Worm (Caenorhabditis elegans) whole organism, late embryonic: ENCODE measurements around the gene F57E7.2.

ENCODE experiments used
- C08G9.2 ChIP-seq: sonication (generic microtip); optimal IDR thresholded peaks from 2 replicates; lab custom pipeline; 2016; ENCODE audit warnings: mild to moderate bottlenecking, missing genetic modification characterization, moderate library complexity, missing compliant biosample characterization
- C38D4.7 ChIP-seq: fragments of 200-800 bp; sonication (Bioruptor generic); optimal IDR thresholded peaks from 2 replicates; lab custom pipeline; 2018; ENCODE audit warnings: mild to moderate bottlenecking, missing genetic modification characterization, moderate library complexity, missing compliant biosample characterization
- F13H6.1 ChIP-seq: sonication (generic microtip); optimal IDR thresholded peaks from 2 replicates; lab custom pipeline; 2016; ENCODE audit warnings: missing genetic modification characterization, missing compliant biosample characterization
- K09A11.1 ChIP-seq: sonication (generic microtip); optimal IDR thresholded peaks from 2 replicates; lab custom pipeline; 2017; ENCODE audit warnings: antibody characterized with exemption, mild to moderate bottlenecking, missing genetic modification characterization, missing compliant biosample characterization; ENCODE audit not compliant: insufficient read depth
- T23F11.4 ChIP-seq: fragments of 200-800 bp; sonication (Bioruptor generic); optimal IDR thresholded peaks from 2 replicates; lab custom pipeline; 2018; ENCODE audit warnings: mild to moderate bottlenecking, missing genetic modification characterization, missing compliant biosample characterization
- Y22D7AL.16 ChIP-seq: sonication (generic microtip); optimal IDR thresholded peaks from 2 replicates; lab custom pipeline; 2016; ENCODE audit warnings: missing genetic modification characterization, missing compliant biosample characterization
- ceh-19 ChIP-seq: fragments of 200-800 bp; sonication (Bioruptor generic); optimal IDR thresholded peaks from 2 replicates; lab custom pipeline; 2018; ENCODE audit warnings: mild to moderate bottlenecking, missing genetic modification characterization, missing compliant biosample characterization
- ceh-22 ChIP-seq: sonication (generic microtip); optimal IDR thresholded peaks from 2 replicates; lab custom pipeline; 2017; ENCODE audit warnings: missing biosample characterization, missing genetic modification characterization
- ceh-24 ChIP-seq: sonication (generic microtip); optimal IDR thresholded peaks from 2 replicates; lab custom pipeline; 2016; ENCODE audit warnings: mild to moderate bottlenecking, missing genetic modification characterization, missing compliant biosample characterization
- ceh-34 ChIP-seq: sonication (generic microtip); optimal IDR thresholded peaks from 2 replicates; lab custom pipeline; 2016; ENCODE audit warnings: mild to moderate bottlenecking, missing genetic modification characterization, missing compliant biosample characterization
- ceh-48 ChIP-seq: sonication (generic microtip); optimal IDR thresholded peaks from 2 replicates; lab custom pipeline; 2016; ENCODE audit warnings: missing genetic modification characterization, inconsistent platforms, missing compliant biosample characterization
- ceh-9 ChIP-seq: sonication (generic microtip); optimal IDR thresholded peaks from 2 replicates; lab custom pipeline; 2016; ENCODE audit warnings: mild to moderate bottlenecking, missing genetic modification characterization, inconsistent platforms, missing compliant biosample characterization
- elt-2 ChIP-seq: sonication (generic microtip); optimal IDR thresholded peaks from 2 replicates; lab custom pipeline; 2016; ENCODE audit warnings: missing genetic modification reagents, missing genetic modification characterization, missing compliant biosample characterization
- elt-4 ChIP-seq: sonication (generic microtip); optimal IDR thresholded peaks from 2 replicates; lab custom pipeline; 2016; ENCODE audit warnings: missing genetic modification characterization, missing compliant biosample characterization
- ets-4 ChIP-seq: sonication (generic microtip); optimal IDR thresholded peaks from 2 replicates; lab custom pipeline; 2016; ENCODE audit warnings: missing genetic modification characterization, missing compliant biosample characterization
- eyg-1 ChIP-seq: sonication (generic microtip); optimal IDR thresholded peaks from 2 replicates; lab custom pipeline; 2016; ENCODE audit warnings: missing genotype, missing genetic modification characterization, missing compliant biosample characterization
- fax-1 ChIP-seq: sonication (generic microtip); optimal IDR thresholded peaks from 2 replicates; lab custom pipeline; 2016; ENCODE audit warnings: missing genotype, missing genetic modification characterization, missing compliant biosample characterization
- fkh-10 ChIP-seq: fragments of 150-350 bp; optimal IDR thresholded peaks from 2 replicates; lab custom pipeline; 2014; ENCODE audit warnings: missing biosample characterization, missing genetic modification reagents, missing genetic modification characterization
- fkh-6 ChIP-seq: sonication (generic microtip); optimal IDR thresholded peaks from 2 replicates; lab custom pipeline; 2016; ENCODE audit warnings: missing genetic modification characterization, missing compliant biosample characterization
- gmeb-2 ChIP-seq: sonication (generic microtip); optimal IDR thresholded peaks from 2 replicates; lab custom pipeline; 2016; ENCODE audit warnings: missing genetic modification characterization, inconsistent platforms, missing compliant biosample characterization
- hlh-13 ChIP-seq: fragments of 200-800 bp; sonication (Bioruptor generic); optimal IDR thresholded peaks from 2 replicates; lab custom pipeline; 2018; ENCODE audit warnings: mild to moderate bottlenecking, missing genetic modification characterization, missing compliant biosample characterization
- hlh-6 ChIP-seq: sonication (generic microtip); optimal IDR thresholded peaks from 2 replicates; lab custom pipeline; 2016; ENCODE audit warnings: missing genotype, missing genetic modification characterization, missing compliant biosample characterization
- lim-6 ChIP-seq: sonication (generic microtip); optimal IDR thresholded peaks from 2 replicates; lab custom pipeline; 2016; ENCODE audit warnings: missing genetic modification characterization, missing compliant biosample characterization
- lin-11 ChIP-seq: fragments of 200-800 bp; sonication (Bioruptor generic); optimal IDR thresholded peaks from 2 replicates; lab custom pipeline; 2018; ENCODE audit warnings: mild to moderate bottlenecking, missing genetic modification characterization, missing compliant biosample characterization
- madf-2 ChIP-seq: sonication (generic microtip); optimal IDR thresholded peaks from 2 replicates; lab custom pipeline; 2017; ENCODE audit warnings: missing genetic modification characterization, missing compliant biosample characterization
- nfya-1 ChIP-seq: sonication (generic microtip); optimal IDR thresholded peaks from 2 replicates; lab custom pipeline; 2017; ENCODE audit warnings: missing genetic modification characterization, mild to moderate bottlenecking, missing compliant biosample characterization, antibody characterized with exemption, moderate library complexity
- nhr-11 ChIP-seq: fragments of 150-350 bp; optimal IDR thresholded peaks from 2 replicates; lab custom pipeline; 2014; ENCODE audit warnings: missing biosample characterization, missing genetic modification characterization
- nhr-232 ChIP-seq: sonication (generic microtip); optimal IDR thresholded peaks from 2 replicates; lab custom pipeline; 2016; ENCODE audit warnings: missing genetic modification characterization, missing compliant biosample characterization
- npax-4 ChIP-seq: sonication (generic microtip); optimal IDR thresholded peaks from 2 replicates; lab custom pipeline; 2016; ENCODE audit warnings: missing genetic modification characterization, missing compliant biosample characterization
- odd-2 ChIP-seq: sonication (generic microtip); optimal IDR thresholded peaks from 2 replicates; lab custom pipeline; 2017; ENCODE audit warnings: antibody characterized with exemption, mild to moderate bottlenecking, missing genetic modification characterization, missing compliant biosample characterization
- pat-9 ChIP-seq: fragments of 200-800 bp; sonication (Bioruptor generic); optimal IDR thresholded peaks from 2 replicates; lab custom pipeline; 2018; ENCODE audit warnings: mild to moderate bottlenecking, missing genetic modification characterization, moderate library complexity, missing compliant biosample characterization
- pax-1 ChIP-seq: fragments of 150-350 bp; optimal IDR thresholded peaks from 2 replicates; lab custom pipeline; 2014; ENCODE audit warnings: missing biosample characterization, missing genetic modification characterization
- pha-2 ChIP-seq: sonication (generic microtip); optimal IDR thresholded peaks from 2 replicates; lab custom pipeline; 2017; ENCODE audit warnings: mild to moderate bottlenecking, missing genetic modification characterization, missing compliant biosample characterization
- pqm-1 ChIP-seq: sonication (generic microtip); optimal IDR thresholded peaks from 2 replicates; lab custom pipeline; 2016; ENCODE audit warnings: missing genetic modification characterization, missing compliant biosample characterization
- ref-2 ChIP-seq: sonication (generic microtip); optimal IDR thresholded peaks from 2 replicates; lab custom pipeline; 2016; ENCODE audit warnings: missing genetic modification characterization, missing compliant biosample characterization
- rnt-1 ChIP-seq: sonication (generic microtip); optimal IDR thresholded peaks from 2 replicates; lab custom pipeline; 2016; ENCODE audit warnings: missing genetic modification characterization, missing compliant biosample characterization
- syd-9 ChIP-seq: sonication (generic microtip); optimal IDR thresholded peaks from 2 replicates; lab custom pipeline; 2016; ENCODE audit warnings: mild to moderate bottlenecking, missing genetic modification characterization, moderate library complexity, missing compliant biosample characterization
- tbx-7 ChIP-seq: sonication (generic microtip); optimal IDR thresholded peaks from 2 replicates; lab custom pipeline; 2016; ENCODE audit warnings: missing genotype, missing genetic modification characterization, missing compliant biosample characterization
- ttx-3 ChIP-seq: sonication (generic microtip); optimal IDR thresholded peaks from 2 replicates; lab custom pipeline; 2016; ENCODE audit warnings: missing genetic modification reagents, missing genetic modification characterization, missing compliant biosample characterization
- unc-42 ChIP-seq: sonication (generic microtip); optimal IDR thresholded peaks from 2 replicates; lab custom pipeline; 2016; ENCODE audit warnings: missing genotype, missing genetic modification characterization, missing compliant biosample characterization
- unc-55 ChIP-seq: sonication (generic microtip); optimal IDR thresholded peaks from 2 replicates; lab custom pipeline; 2017; ENCODE audit warnings: missing biosample characterization, missing genetic modification reagents, missing genetic modification characterization
- ztf-16 ChIP-seq: sonication (generic microtip); optimal IDR thresholded peaks from 2 replicates; lab custom pipeline; 2017; ENCODE audit warnings: missing genetic modification characterization, missing compliant biosample characterization

The F57E7.2 gene

ce11 chrV:16479275-16479674, 3.7 kb downstream of the F57E7.2 start, which contains the start of gene T08G3.11:
T08G3.11 (minus strand) TSS chrV:16479375.
- TF ChIP-seq nhr-11 (no peak), ttx-3 (tag; lab: Kevin White, UChicago) (no peak), ceh-19 (GFP tag; lab: Kevin White, UChicago) (no peak), pqm-1 (tag; lab: Kevin White, UChicago) (no peak)
- TF ChIP-seq, all 69 proteins: peak for 0

- no peak for TF ChIP-seq T23F11.4
- TF ChIP-seq fkh-10 (GFP tag; lab: Kevin White, UChicago) = no peak
- no peak for TF ChIP-seq rnt-1 (tag; lab: Kevin White, UChicago)
- TF ChIP-seq elt-2 (tag; lab: Kevin White, UChicago) = no peak
- no peak for TF ChIP-seq pha-2 (tag; lab: Kevin White, UChicago)
- no peak for TF ChIP-seq hlh-6 (tag; lab: Kevin White, UChicago)
- no peak for TF ChIP-seq pat-9 (tag; lab: Kevin White, UChicago)
- no peak for TF ChIP-seq nhr-232 (tag; lab: Kevin White, UChicago)
These were observed 10.9 kb downstream of the F57E7.2 start, which contains the start of gene srw-35 for ce11 chrV:16471995-16472563. srw-35 (plus strand) TSS chrV:16472513.

ce11 chrV:16470916-16471315, 12.0 kb downstream of the F57E7.2 start, which contains the start of gene srh-138:
srh-138 (minus strand) TSS chrV:16471016.
- no peak for TF ChIP-seq ceh-24 (tag; lab: Kevin White, UChicago)
- TF ChIP-seq ztf-16 (tag; lab: Kevin White, UChicago) = no peak
- TF ChIP-seq ceh-22 (tag; lab: Kevin White, UChicago) = no peak
- no peak for TF ChIP-seq T23F11.4
- no peak for TF ChIP-seq K09A11.1 (tag; lab: Kevin White, UChicago)
- no peak for TF ChIP-seq elt-2 (tag; lab: Kevin White, UChicago)
- no peak for TF ChIP-seq pqm-1 (tag; lab: Kevin White, UChicago)
- no peak for TF ChIP-seq pat-9 (tag; lab: Kevin White, UChicago)
- TF ChIP-seq F13H6.1 (tag; lab: Kevin White, UChicago) = no peak
- TF ChIP-seq eyg-1 (tag; lab: Kevin White, UChicago) = no peak
- TF ChIP-seq syd-9 (tag; lab: Kevin White, UChicago) = no peak
- no peak for TF ChIP-seq npax-4 (tag; lab: Kevin White, UChicago)
- TF ChIP-seq rnt-1 (tag; lab: Kevin White, UChicago) = no peak
- TF ChIP-seq gmeb-2 = no peak
- no peak for TF ChIP-seq ceh-48
- no peak for TF ChIP-seq ets-4 (tag; lab: Kevin White, UChicago)
- TF ChIP-seq, all 69 proteins: peak for 0

- TF ChIP-seq ceh-48 = no peak
- no peak for TF ChIP-seq syd-9 (tag; lab: Kevin White, UChicago)
- no peak for TF ChIP-seq pax-1 (tag; lab: Kevin White, UChicago)
- TF ChIP-seq unc-55 (GFP tag; lab: Kevin White, UChicago) = no peak
- TF ChIP-seq ceh-34 (tag; lab: Kevin White, UChicago) = no peak
- no peak for TF ChIP-seq unc-42
- no peak for TF ChIP-seq hlh-13 (GFP tag; lab: Kevin White, UChicago)
- TF ChIP-seq nfya-1 (tag; lab: Kevin White, UChicago) = no peak
- TF ChIP-seq fkh-6 = no peak
- TF ChIP-seq C08G9.2 = no peak
- no peak for TF ChIP-seq Y22D7AL.16 (tag; lab: Kevin White, UChicago)
- no peak for TF ChIP-seq odd-2 (tag; lab: Kevin White, UChicago)
- TF ChIP-seq, all 69 proteins: peak for 0
These were observed 15.1 kb downstream of the F57E7.2 start, which contains the start of gene sru-44 for ce11 chrV:16467840-16468239. sru-44 (minus strand) TSS chrV:16467940.

ce11 chrV:16460866-16461265, 22.1 kb downstream of the F57E7.2 start, which contains the start of gene srh-142:
srh-142 (minus strand) TSS chrV:16460966.
- TF ChIP-seq elt-4 (tag; lab: Kevin White, UChicago) (no peak), nhr-11 (no peak), ceh-48 (no peak), tbx-7 (no peak), ceh-22 (tag; lab: Kevin White, UChicago) (no peak), C38D4.7 (GFP tag; lab: Kevin White, UChicago) (no peak), ref-2 (tag; lab: Kevin White, UChicago) (no peak), lin-11 (tag; lab: Kevin White, UChicago) (no peak), ztf-16 (tag; lab: Kevin White, UChicago) (no peak), fkh-6 (no peak), fkh-10 (GFP tag; lab: Kevin White, UChicago) (no peak), nhr-232 (tag; lab: Kevin White, UChicago) (no peak), lim-6 (tag; lab: Kevin White, UChicago) (no peak), Y22D7AL.16 (tag; lab: Kevin White, UChicago) (no peak), fax-1 (tag; lab: Kevin White, UChicago) (no peak), nfya-1 (tag; lab: Kevin White, UChicago) (no peak), ceh-9 (tag; lab: Kevin White, UChicago) (no peak), madf-2 (tag; lab: Kevin White, UChicago) (no peak)
